Worm (Caenorhabditis elegans): ENCODE measurements around the gene rde-11.
A peak's percentile ranks its signal among the peaks of the same experiment; 100 is the strongest.

The rde-11 gene

ce11 chrIV:13095462-13095861 lies 9.5 kb upstream of the rde-11 start, which contains the start of gene rfc-3:
TSS of gene rfc-3 (plus strand) at chrIV:13095762.
- no peak for TF ChIP-seq ceh-16 (tag; optimal IDR thresholded peaks at IDR 0.05)
- no peak for TF ChIP-seq nhr-77 (tag; optimal IDR thresholded peaks at IDR 0.05)
- no peak for TF ChIP-seq lin-39 (tag; optimal IDR thresholded peaks at IDR 0.05)
- TF ChIP-seq ztf-4 (tag; optimal IDR thresholded peaks at IDR 0.05): no peak
- TF ChIP-seq ceh-82 (tag; optimal IDR thresholded peaks at IDR 0.05): no peak
- TF ChIP-seq elt-1 (tag; optimal IDR thresholded peaks at IDR 0.05): no peak
- TF ChIP-seq unc-55 (GFP tag; optimal IDR thresholded peaks at IDR 0.05): no peak
- TF ChIP-seq lsy-2 (tag; optimal IDR thresholded peaks at IDR 0.05): no peak
- no peak for TF ChIP-seq lin-13 (GFP tag; optimal IDR thresholded peaks at IDR 0.05)
- no peak for TF ChIP-seq nhr-21 (tag; optimal IDR thresholded peaks at IDR 0.05)
- TF ChIP-seq mab-5 (tag; optimal IDR thresholded peaks at IDR 0.05): no peak
- TF ChIP-seq mbf-1 (tag; optimal IDR thresholded peaks at IDR 0.05): no peak
- no peak for TF ChIP-seq nhr-237 (tag; optimal IDR thresholded peaks at IDR 0.05)
- no peak for TF ChIP-seq nhr-23 (tag; optimal IDR thresholded peaks at IDR 0.05)

DNA sequence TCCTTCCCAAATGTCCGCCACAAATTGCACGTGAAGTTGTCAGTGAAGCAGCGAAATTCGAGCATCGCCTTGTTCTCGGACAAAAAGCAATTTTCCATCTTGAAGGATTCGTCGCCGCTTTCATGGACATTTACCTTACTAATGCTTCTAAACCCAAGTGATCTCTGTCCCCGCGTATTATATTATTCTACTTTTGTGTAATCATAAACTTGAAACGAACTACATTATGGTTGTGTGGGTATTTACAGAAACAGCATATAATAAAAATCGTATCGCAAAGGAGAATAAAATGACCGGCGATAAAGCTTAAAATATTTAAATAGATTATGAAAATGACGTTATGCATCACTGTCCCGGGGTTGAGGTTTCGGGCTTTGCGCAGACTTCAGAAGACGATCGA lies 8.2 kb upstream of the rde-11 start:
- no peak for TF ChIP-seq sma-9 (GFP tag; optimal IDR thresholded peaks at IDR 0.05)
- TF ChIP-seq sma-9 (tag; optimal IDR thresholded peaks at IDR 0.05): no peak
- no peak for TF ChIP-seq R02D3.7 (tag; optimal IDR thresholded peaks at IDR 0.05)
- no peak for TF ChIP-seq F13H6.1 (tag; optimal IDR thresholded peaks at IDR 0.05)
- TF ChIP-seq mbf-1 (tag; optimal IDR thresholded peaks at IDR 0.05): no peak
- TF ChIP-seq skn-1 (tag; optimal IDR thresholded peaks at IDR 0.05): no peak
- no peak for TF ChIP-seq fos-1 (tag; optimal IDR thresholded peaks at IDR 0.05)
- TF ChIP-seq nhr-129 (tag; optimal IDR thresholded peaks at IDR 0.05): peak; percentile 27
- TF ChIP-seq unc-39 (tag; optimal IDR thresholded peaks at IDR 0.05): no peak

ce11 chrIV:13098652-13099051 lies 6.3 kb upstream of the rde-11 start, which contains the start of the genes dli-1, tin-9.2 and exos-4.1:
TSS of gene dli-1 (minus strand) at chrIV:13098792.
TSS of gene tin-9.2 (plus strand) at chrIV:13098995.
TSS of gene exos-4.1 (plus strand) at chrIV:13098999.
- TF ChIP-seq egl-27 (tag; optimal IDR thresholded peaks at IDR 0.05): no peak
- no peak for TF ChIP-seq lin-39 (tag; optimal IDR thresholded peaks at IDR 0.05)
- no peak for TF ChIP-seq skn-1 (tag; optimal IDR thresholded peaks at IDR 0.05)
- TF ChIP-seq ceh-82 (tag; optimal IDR thresholded peaks at IDR 0.05): no peak
- TF ChIP-seq fos-1 (tag; optimal IDR thresholded peaks at IDR 0.05): peak; percentile 47
- TF ChIP-seq ZK546.5 (tag; optimal IDR thresholded peaks at IDR 0.05): peak; percentile 19
- TF ChIP-seq nhr-237 (tag; optimal IDR thresholded peaks at IDR 0.05): no peak
- no peak for TF ChIP-seq R02D3.7 (tag; optimal IDR thresholded peaks at IDR 0.05)
- peak; percentile 23 for TF ChIP-seq lin-11 (tag; optimal IDR thresholded peaks at IDR 0.05)
- TF ChIP-seq nhr-23 (tag; optimal IDR thresholded peaks at IDR 0.05): no peak
- TF ChIP-seq F13H6.1 (tag; optimal IDR thresholded peaks at IDR 0.05): peak; percentile 53
- no peak for TF ChIP-seq ceh-16 (tag; optimal IDR thresholded peaks at IDR 0.05)
- TF ChIP-seq mdl-1 (tag; optimal IDR thresholded peaks at IDR 0.05): peak in 1 of 2 experiments; percentile 5
- TF ChIP-seq ztf-11 (tag; optimal IDR thresholded peaks at IDR 0.05): no peak
- TF ChIP-seq nhr-129 (tag; optimal IDR thresholded peaks at IDR 0.05): peak; percentile 90
- TF ChIP-seq nhr-12 (tag; optimal IDR thresholded peaks at IDR 0.05): no peak
- TF ChIP-seq nhr-6 (tag; optimal IDR thresholded peaks at IDR 0.05): no peak
- TF ChIP-seq aly-2 (tag; optimal IDR thresholded peaks at IDR 0.05): no peak
- TF ChIP-seq unc-55 (GFP tag; optimal IDR thresholded peaks at IDR 0.05): peak; percentile 89
- TF ChIP-seq lin-13 (GFP tag; optimal IDR thresholded peaks at IDR 0.05): peak; percentile 66
- TF ChIP-seq Y55F3AM.14 (GFP tag; optimal IDR thresholded peaks at IDR 0.05): no peak
- peak; percentile 84 for TF ChIP-seq gmeb-1 (tag; optimal IDR thresholded peaks at IDR 0.05)
- peak; percentile 67 for TF ChIP-seq mab-5 (tag; optimal IDR thresholded peaks at IDR 0.05)
- TF ChIP-seq blmp-1 (tag; optimal IDR thresholded peaks at IDR 0.05; ENCODE audit: insufficient read depth): peak; percentile 6
- peak; percentile 40 for TF ChIP-seq sma-3 (GFP tag; optimal IDR thresholded peaks at IDR 0.05)
- TF ChIP-seq elt-3 (tag; optimal IDR thresholded peaks at IDR 0.05): no peak
- TF ChIP-seq crh-2 (tag; optimal IDR thresholded peaks at IDR 0.05): peak; percentile 82
- TF ChIP-seq ztf-4 (tag; optimal IDR thresholded peaks at IDR 0.05): no peak
- no peak for TF ChIP-seq dmd-4 (tag; optimal IDR thresholded peaks at IDR 0.05)
- TF ChIP-seq nhr-21 (tag; optimal IDR thresholded peaks at IDR 0.05): no peak
- TF ChIP-seq zag-1 (tag; optimal IDR thresholded peaks at IDR 0.05): no peak
- peak; percentile 65 to 90 for TF ChIP-seq lsy-2 (tag; optimal IDR thresholded peaks at IDR 0.05)
- TF ChIP-seq ama-1 (optimal IDR thresholded peaks at IDR 0.05): peak; percentile 8
- no peak for TF ChIP-seq alr-1 (tag; optimal IDR thresholded peaks at IDR 0.05)
- peak; percentile 91 for TF ChIP-seq C34F6.9 (tag; optimal IDR thresholded peaks at IDR 0.05)
- TF ChIP-seq nhr-25 (tag; optimal IDR thresholded peaks at IDR 0.05): peak; percentile 65
- TF ChIP-seq sem-4 (tag; optimal IDR thresholded peaks at IDR 0.05): no peak
